Worm (Caenorhabditis elegans): ENCODE results near the gene Y62H9A.13.

- TF ChIP-seq aly-2 (tag; optimal IDR thresholded peaks at IDR 0.05) (no peak), mxl-2 (GFP tag; conservative IDR thresholded peaks at IDR 0.05) (no peak), mep-1 (tag; optimal IDR thresholded peaks at IDR 0.05) (no peak), lin-39 (tag; optimal IDR thresholded peaks at IDR 0.05) (no peak), hmg-1.1 (GFP tag; IDR thresholded peaks at IDR 0.05) (no peak), nhr-28 (tag; optimal IDR thresholded peaks at IDR 0.05) (peak; percentile 19), ZK337.2 (GFP tag; IDR thresholded peaks at IDR 0.05) (no peak), nhr-25 (tag; optimal IDR thresholded peaks at IDR 0.05; ENCODE audit: borderline replicate concordance, insufficient read depth) (no peak), attf-4 (tag; optimal IDR thresholded peaks at IDR 0.05) (no peak), hlh-30 (tag; optimal IDR thresholded peaks at IDR 0.05; ENCODE audit: insufficient read depth) (no peak), nhr-11 (tag; optimal IDR thresholded peaks at IDR 0.05) (no peak), unc-62 (GFP tag; optimal IDR thresholded peaks at IDR 0.05 in 1 of 2) (no peak), unc-62 (tag; optimal IDR thresholded peaks at IDR 0.05) (no peak)
Observed at ce11 chrX:11910046-11910445, 6.8 kb upstream of the Y62H9A.13 start, which contains the start of gene Y62H9A.15.

Data from whole organism, L4 larva.